Fruit fly (Drosophila melanogaster) whole organism, pupa: ENCODE results near the gene CG6770.

ENCODE experiments used
- CG10348 ChIP-seq: fragments of 200-800 bp; sonication (Bioruptor generic); IDR thresholded peaks from 2 replicates; pipeline ENCODE4 v1.3.6; 2022; ENCODE audit warnings: missing biosample characterization, missing genetic modification characterization
- CG12605 ChIP-seq: fragments of 200-800 bp; sonication (Bioruptor generic); IDR thresholded peaks from 2 replicates; pipeline ENCODE4 v1.3.6; 2022; ENCODE audit warnings: missing biosample characterization, missing genetic modification characterization
- CG13204 ChIP-seq: fragments of 200-800 bp; sonication (Bioruptor generic); optimal IDR thresholded peaks from 2 replicates; lab custom pipeline; 2018; ENCODE audit warnings: missing biosample characterization, mild to moderate bottlenecking, missing genetic modification characterization, moderate library complexity
- CG14655 ChIP-seq: fragments of 200-800 bp; sonication (Bioruptor generic); optimal IDR thresholded peaks from 3 replicates; lab custom pipeline; 2017; ENCODE audit warnings: mild to moderate bottlenecking, missing biosample characterization, missing genetic modification reagents, missing genetic modification characterization
- CG15710 ChIP-seq: fragments of 200-800 bp; sonication (Bioruptor generic); optimal IDR thresholded peaks from 2 replicates; lab custom pipeline; 2018; ENCODE audit warnings: missing biosample characterization, mild to moderate bottlenecking, missing genetic modification characterization, moderate library complexity
- CG17806 ChIP-seq: fragments of 200-800 bp; sonication (Bioruptor generic); optimal IDR thresholded peaks from 2 replicates; lab custom pipeline; 2018; ENCODE audit warnings: missing biosample characterization, mild to moderate bottlenecking, missing genetic modification characterization, moderate library complexity
- CG32121 ChIP-seq: fragments of 200-800 bp; sonication (Bioruptor generic); IDR thresholded peaks from 2 replicates; pipeline ENCODE4 v1.3.6; 2022; ENCODE audit warnings: missing biosample characterization, missing genetic modification characterization
- CG34367 ChIP-seq: fragments of 200-800 bp; sonication (Bioruptor generic); optimal IDR thresholded peaks from 2 replicates; lab custom pipeline; 2018; ENCODE audit warnings: missing biosample characterization, mild to moderate bottlenecking, missing genetic modification characterization
- CG4496 ChIP-seq: fragments of 200-800 bp; sonication (Bioruptor generic); IDR thresholded peaks from 3 replicates; pipeline ENCODE4 v1.3.6; 2022; ENCODE audit warnings: missing biosample characterization, missing genetic modification characterization
- CG8159 ChIP-seq: fragments of 200-800 bp; sonication (Bioruptor generic); optimal IDR thresholded peaks from 3 replicates; lab custom pipeline; 2018; ENCODE audit warnings: missing biosample characterization, mild to moderate bottlenecking, missing genetic modification characterization, moderate library complexity
- CG8301 ChIP-seq: fragments of 200-800 bp; sonication (Bioruptor generic); optimal IDR thresholded peaks from 2 replicates; lab custom pipeline; 2018; ENCODE audit warnings: missing biosample characterization, mild to moderate bottlenecking, missing genetic modification characterization
- CG9948 ChIP-seq: fragments of 200-800 bp; sonication (Bioruptor generic); optimal IDR thresholded peaks from 2 replicates; lab custom pipeline; 2018; ENCODE audit warnings: missing biosample characterization, mild to moderate bottlenecking, missing genetic modification characterization, moderate library complexity
- D1 ChIP-seq: fragments of 200-800 bp; sonication (Bioruptor generic); optimal IDR thresholded peaks from 2 replicates; lab custom pipeline; 2018; ENCODE audit warnings: missing biosample characterization, mild to moderate bottlenecking, missing genetic modification characterization, moderate library complexity
- EcR ChIP-seq: fragments of 200-800 bp; sonication (Bioruptor generic); optimal IDR thresholded peaks from 3 replicates; lab custom pipeline; 2019; ENCODE audit warnings: missing biosample characterization, missing genetic modification characterization, mild to moderate bottlenecking, moderate library complexity, missing genetic modification reagents
- Ets98B ChIP-seq: fragments of 200-800 bp; sonication (Bioruptor generic); IDR thresholded peaks from 2 replicates; pipeline ENCODE4 v1.3.6; 2022; ENCODE audit warnings: missing biosample characterization, missing genetic modification characterization
- Pif1A ChIP-seq: fragments of 200-800 bp; sonication (Bioruptor generic); optimal IDR thresholded peaks from 3 replicates; lab custom pipeline; 2016; ENCODE audit warnings: missing biosample characterization, missing genetic modification characterization
- Pif1B ChIP-seq: fragments of 200-800 bp; sonication (Bioruptor generic); optimal IDR thresholded peaks from 3 replicates; lab custom pipeline; 2016; ENCODE audit warnings: missing biosample characterization, missing genetic modification characterization
- Snoo ChIP-seq: fragments of 200-800 bp; sonication (Bioruptor generic); optimal IDR thresholded peaks from 3 replicates; lab custom pipeline; 2017; ENCODE audit warnings: missing biosample characterization, mild to moderate bottlenecking, missing genetic modification characterization, inconsistent platforms
- fd96Ca ChIP-seq: fragments of 200-800 bp; sonication (Bioruptor generic); IDR thresholded peaks from 3 replicates; pipeline ENCODE4 v1.3.6; 2022; ENCODE audit warnings: missing biosample characterization, missing genetic modification characterization
- gl ChIP-seq: fragments of 200-800 bp; sonication (Bioruptor generic); optimal IDR thresholded peaks from 2 replicates; lab custom pipeline; 2018; ENCODE audit warnings: missing biosample characterization, mild to moderate bottlenecking, missing genetic modification characterization
- rn ChIP-seq: fragments of 200-800 bp; sonication (Bioruptor generic); IDR thresholded peaks from 2 replicates; pipeline ENCODE4 v1.3.6; 2022; ENCODE audit warnings: missing biosample characterization, missing genetic modification characterization

CG6770 gene

dm6 chr2L:12055837-12056388 lies 10.0 kb upstream of the CG6770 start, which contains the start of the genes JhI-21, RpL7-like and CG34164:
Gene JhI-21 (minus strand): TSS chr2L:12056042.
Gene RpL7-like (plus strand): TSS chr2L:12056326.
Gene CG34164 (plus strand): TSS chr2L:12056348.
- TF ChIP-seq Pif1B (GFP tag; lab: Kevin White, UChicago) (no peak), CG17806 (no peak), CG8159 (no peak), CG34367 (tag; lab: Kevin White, UChicago) (no peak), EcR (GFP tag; lab: Kevin White, UChicago) (no peak), CG12605 (GFP tag; lab: Robert Waterston, UW) (peak; percentile 43; the same call in 1 of the 2 replicates), CG15710 (tag; lab: Kevin White, UChicago) (no peak), gl (tag; lab: Kevin White, UChicago) (no peak), CG4496 (GFP tag; lab: Robert Waterston, UW) (no peak), CG32121 (GFP tag; lab: Robert Waterston, UW) (no peak), CG8301 (no peak), rn (GFP tag; lab: Robert Waterston, UW) (no peak), Snoo (tag; lab: Kevin White, UChicago) (peak; percentile 6), CG14655 (GFP tag; lab: Kevin White, UChicago) (no peak), CG9948 (tag; lab: Kevin White, UChicago) (no peak), Ets98B (GFP tag; lab: Robert Waterston, UW) (peak; percentile 19; the same call in 1 of the 2 replicates), D1 (tag; lab: Kevin White, UChicago) (no peak), Pif1A (GFP tag; lab: Kevin White, UChicago) (no peak), CG10348 (GFP tag; lab: Robert Waterston, UW) (no peak), CG13204 (GFP tag; lab: Kevin White, UChicago) (no peak), fd96Ca (GFP tag; lab: Robert Waterston, UW) (no peak)

DNA sequence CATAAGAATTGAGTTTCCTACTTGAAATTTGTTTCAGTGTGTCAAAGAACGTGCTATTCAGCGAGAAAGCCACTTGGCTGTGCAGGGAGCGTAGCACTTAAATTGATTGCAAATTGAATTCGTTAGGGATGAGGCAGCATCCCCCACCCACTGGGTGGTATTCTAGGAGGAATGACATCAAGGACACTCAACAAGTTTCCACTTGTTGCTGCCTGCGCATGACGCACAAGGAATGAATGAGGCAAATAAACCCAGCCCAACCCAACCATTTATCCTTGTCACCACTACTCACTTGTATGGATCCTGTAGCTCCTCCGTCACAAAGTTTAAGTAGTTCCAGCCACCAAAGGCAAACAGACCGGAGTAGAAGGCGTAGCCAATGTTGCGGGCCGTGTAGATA lies 7.4 kb upstream of the CG6770 start:
- TF ChIP-seq Pif1A (GFP tag; lab: Kevin White, UChicago) (no peak), CG12605 (GFP tag; lab: Robert Waterston, UW) (peak; percentile 93)

DNA sequence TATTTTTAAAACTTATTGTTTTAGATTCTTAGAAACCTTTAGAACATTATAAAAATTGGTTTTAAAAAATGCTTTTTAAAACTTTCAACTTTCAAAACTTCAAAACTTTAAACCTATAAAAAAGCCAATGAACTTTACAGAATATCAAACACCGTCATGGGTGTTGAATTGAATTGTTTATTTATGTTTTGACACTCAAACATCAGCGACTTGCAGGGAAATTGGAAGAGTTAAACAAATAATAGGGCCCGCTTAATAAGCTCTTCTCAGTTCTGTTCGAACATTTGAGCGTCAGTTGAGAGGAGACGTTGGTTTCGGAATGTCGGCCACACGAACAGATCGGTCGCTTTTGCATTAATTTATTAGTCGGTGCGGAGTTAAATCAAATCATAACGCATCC lies 3.2 kb upstream of the CG6770 start, which contains the start of gene PLCXD:
PLCXD (plus strand) TSS at position 286 of the 400 bp plus-strand sequence.
- TF ChIP-seq CG4496 (GFP tag; lab: Robert Waterston, UW) (no peak), CG13204 (GFP tag; lab: Kevin White, UChicago) (no peak), CG15710 (tag; lab: Kevin White, UChicago) (no peak), CG17806 (no peak), Ets98B (GFP tag; lab: Robert Waterston, UW) (no peak), CG9948 (tag; lab: Kevin White, UChicago) (no peak), CG8159 (no peak), D1 (tag; lab: Kevin White, UChicago) (no peak), gl (tag; lab: Kevin White, UChicago) (no peak), EcR (GFP tag; lab: Kevin White, UChicago) (no peak), CG10348 (GFP tag; lab: Robert Waterston, UW) (no peak), Snoo (tag; lab: Kevin White, UChicago) (no peak), Pif1A (GFP tag; lab: Kevin White, UChicago) (no peak), Pif1B (GFP tag; lab: Kevin White, UChicago) (no peak), CG34367 (tag; lab: Kevin White, UChicago) (no peak)
- TF ChIP-seq, all 21 proteins: peak for 0

DNA sequence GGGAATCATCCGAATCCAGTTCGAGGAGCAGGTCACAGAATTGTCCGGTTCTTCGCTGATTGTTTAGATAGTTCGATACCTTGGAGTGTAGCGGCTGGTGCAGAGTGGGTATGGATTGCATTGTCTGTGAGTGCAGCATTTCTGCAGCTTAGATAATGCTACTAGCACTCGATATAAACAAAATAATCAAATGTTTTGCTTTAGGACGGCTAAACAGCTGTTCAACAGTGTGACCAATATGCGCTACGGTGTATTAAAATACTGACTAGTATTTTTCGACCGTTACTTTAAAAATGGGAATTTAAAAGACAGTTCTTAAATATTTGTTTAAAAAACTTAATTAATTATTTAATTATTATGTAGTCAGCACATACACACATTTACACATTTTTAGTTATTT lies 2.8 kb upstream of the CG6770 start, which contains the start of gene Plzf:
Plzf (minus strand) TSS at position 196 of the 400 bp plus-strand sequence.
- TF ChIP-seq gl (tag; lab: Kevin White, UChicago): no peak
- no peak for TF ChIP-seq CG13204 (GFP tag; lab: Kevin White, UChicago)
- TF ChIP-seq Pif1A (GFP tag; lab: Kevin White, UChicago): no peak
- TF ChIP-seq CG4496 (GFP tag; lab: Robert Waterston, UW): no peak
- TF ChIP-seq CG12605 (GFP tag; lab: Robert Waterston, UW): no peak
- TF ChIP-seq CG32121 (GFP tag; lab: Robert Waterston, UW): no peak
- TF ChIP-seq CG15710 (tag; lab: Kevin White, UChicago): no peak
- no peak for TF ChIP-seq CG17806

- no peak for TF ChIP-seq CG13204 (GFP tag; lab: Kevin White, UChicago)
- TF ChIP-seq Ets98B (GFP tag; lab: Robert Waterston, UW): no peak
- no peak for TF ChIP-seq Pif1B (GFP tag; lab: Kevin White, UChicago)
Observed at dm6 chr2L:12046856-12047230, 925 bp upstream of the CG6770 start.

DNA sequence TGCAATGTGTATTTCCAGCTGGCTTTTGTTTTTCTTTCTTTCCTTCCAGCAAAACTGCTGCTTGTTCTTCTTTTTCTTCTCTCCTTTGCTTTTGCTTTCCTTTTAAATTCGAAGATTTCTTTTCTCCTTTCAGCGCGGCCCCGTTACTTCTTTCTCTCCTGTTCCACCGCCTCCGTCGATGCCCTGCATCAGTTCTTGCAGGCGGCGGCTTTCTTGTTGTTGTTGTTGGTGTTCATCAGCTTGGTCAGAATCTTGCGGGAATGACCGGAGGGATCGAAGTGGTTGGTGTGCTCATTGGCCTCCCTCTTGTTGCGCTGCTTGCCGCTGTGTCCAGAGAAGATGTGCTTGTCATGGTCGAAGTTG lies 359 bp downstream of the CG6770 start:
- no peak for TF ChIP-seq rn (GFP tag; lab: Robert Waterston, UW)
- TF ChIP-seq D1 (tag; lab: Kevin White, UChicago): no peak
- no peak for TF ChIP-seq CG13204 (GFP tag; lab: Kevin White, UChicago)
- no peak for TF ChIP-seq CG8301
- TF ChIP-seq CG4496 (GFP tag; lab: Robert Waterston, UW): no peak
- TF ChIP-seq CG12605 (GFP tag; lab: Robert Waterston, UW): no peak
- TF ChIP-seq CG32121 (GFP tag; lab: Robert Waterston, UW): no peak
- no peak for TF ChIP-seq Pif1A (GFP tag; lab: Kevin White, UChicago)
- TF ChIP-seq EcR (GFP tag; lab: Kevin White, UChicago): no peak
- no peak for TF ChIP-seq Pif1B (GFP tag; lab: Kevin White, UChicago)
- no peak for TF ChIP-seq Snoo (tag; lab: Kevin White, UChicago)
- TF ChIP-seq CG15710 (tag; lab: Kevin White, UChicago): no peak
- TF ChIP-seq CG9948 (tag; lab: Kevin White, UChicago): no peak
- TF ChIP-seq CG10348 (GFP tag; lab: Robert Waterston, UW): no peak
- no peak for TF ChIP-seq CG8159
- TF ChIP-seq fd96Ca (GFP tag; lab: Robert Waterston, UW): no peak
- no peak for TF ChIP-seq CG34367 (tag; lab: Kevin White, UChicago)
- TF ChIP-seq CG14655 (GFP tag; lab: Kevin White, UChicago): no peak
- TF ChIP-seq, all 21 proteins: peak for 0
